Worm (Caenorhabditis elegans) whole organism, late embryonic: ENCODE results near the gene ZK512.7.

Experiments
- C38D4.7 ChIP-seq: fragments of 200-800 bp; sonication (Bioruptor generic); optimal IDR thresholded peaks from 2 replicates; lab custom pipeline; 2018; ENCODE audit warnings: mild to moderate bottlenecking, missing genetic modification characterization, moderate library complexity, missing compliant biosample characterization
- K09A11.1 ChIP-seq: sonication (generic microtip); optimal IDR thresholded peaks from 2 replicates; lab custom pipeline; 2017; ENCODE audit warnings: antibody characterized with exemption, mild to moderate bottlenecking, missing genetic modification characterization, missing compliant biosample characterization; ENCODE audit not compliant: insufficient read depth
- T23F11.4 ChIP-seq: fragments of 200-800 bp; sonication (Bioruptor generic); optimal IDR thresholded peaks from 2 replicates; lab custom pipeline; 2018; ENCODE audit warnings: mild to moderate bottlenecking, missing genetic modification characterization, missing compliant biosample characterization
- Y22D7AL.16 ChIP-seq: sonication (generic microtip); optimal IDR thresholded peaks from 2 replicates; lab custom pipeline; 2016; ENCODE audit warnings: missing genetic modification characterization, missing compliant biosample characterization
- ahr-1 ChIP-seq: sonication (generic microtip); optimal IDR thresholded peaks from 2 replicates; lab custom pipeline; 2016; ENCODE audit warnings: missing genetic modification characterization, missing compliant biosample characterization
- ceh-19 ChIP-seq: fragments of 200-800 bp; sonication (Bioruptor generic); optimal IDR thresholded peaks from 2 replicates; lab custom pipeline; 2018; ENCODE audit warnings: mild to moderate bottlenecking, missing genetic modification characterization, missing compliant biosample characterization
- ceh-2 ChIP-seq: sonication (generic microtip); optimal IDR thresholded peaks from 2 replicates; lab custom pipeline; 2016; ENCODE audit warnings: missing genotype, missing genetic modification characterization, missing compliant biosample characterization
- ceh-22 ChIP-seq: sonication (generic microtip); optimal IDR thresholded peaks from 2 replicates; lab custom pipeline; 2017; ENCODE audit warnings: missing biosample characterization, missing genetic modification characterization
- ceh-24 ChIP-seq: sonication (generic microtip); optimal IDR thresholded peaks from 2 replicates; lab custom pipeline; 2016; ENCODE audit warnings: mild to moderate bottlenecking, missing genetic modification characterization, missing compliant biosample characterization
- ceh-30 ChIP-seq: fragments of 150-350 bp; optimal IDR thresholded peaks from 2 replicates; lab custom pipeline; 2014; ENCODE audit warnings: missing biosample characterization, missing genetic modification characterization
- ceh-31 ChIP-seq: sonication (generic microtip); optimal IDR thresholded peaks from 2 replicates; lab custom pipeline; 2016; ENCODE audit warnings: missing genetic modification characterization, missing compliant biosample characterization
- ceh-45 ChIP-seq: fragments of 200-800 bp; sonication (Bioruptor generic); IDR thresholded peaks from 2 replicates; pipeline ENCODE4 v1.3.6; 2022; ENCODE audit warnings: missing genetic modification reagents, missing genetic modification characterization, missing compliant biosample characterization
- ceh-6 ChIP-seq: fragments of 200-800 bp; sonication (Bioruptor generic); optimal IDR thresholded peaks from 2 replicates; lab custom pipeline; 2018; ENCODE audit warnings: mild to moderate bottlenecking, missing genetic modification characterization, missing compliant biosample characterization
- ceh-9 ChIP-seq: sonication (generic microtip); optimal IDR thresholded peaks from 2 replicates; lab custom pipeline; 2016; ENCODE audit warnings: mild to moderate bottlenecking, missing genetic modification characterization, inconsistent platforms, missing compliant biosample characterization
- che-1 ChIP-seq: sonication (generic microtip); optimal IDR thresholded peaks from 2 replicates; lab custom pipeline; 2016; ENCODE audit warnings: mild to moderate bottlenecking, missing genetic modification characterization, missing compliant biosample characterization
- dmd-4 ChIP-seq: sonication (generic microtip); optimal IDR thresholded peaks from 2 replicates; lab custom pipeline; 2016; ENCODE audit warnings: borderline replicate concordance, missing genetic modification characterization, missing compliant biosample characterization
- dve-1 ChIP-seq: sonication (generic microtip); optimal IDR thresholded peaks from 2 replicates; lab custom pipeline; 2017; ENCODE audit warnings: antibody characterized with exemption, mild to moderate bottlenecking, missing genetic modification characterization, missing compliant biosample characterization
- elt-2 ChIP-seq: sonication (generic microtip); optimal IDR thresholded peaks from 2 replicates; lab custom pipeline; 2016; ENCODE audit warnings: missing genetic modification reagents, missing genetic modification characterization, missing compliant biosample characterization
- elt-4 ChIP-seq: sonication (generic microtip); optimal IDR thresholded peaks from 2 replicates; lab custom pipeline; 2016; ENCODE audit warnings: missing genetic modification characterization, missing compliant biosample characterization
- ets-4 ChIP-seq: sonication (generic microtip); optimal IDR thresholded peaks from 2 replicates; lab custom pipeline; 2016; ENCODE audit warnings: missing genetic modification characterization, missing compliant biosample characterization
- fkh-10 ChIP-seq: fragments of 150-350 bp; optimal IDR thresholded peaks from 2 replicates; lab custom pipeline; 2014; ENCODE audit warnings: missing biosample characterization, missing genetic modification reagents, missing genetic modification characterization
- fkh-6 ChIP-seq: sonication (generic microtip); optimal IDR thresholded peaks from 2 replicates; lab custom pipeline; 2016; ENCODE audit warnings: missing genetic modification characterization, missing compliant biosample characterization
- gmeb-2 ChIP-seq: sonication (generic microtip); optimal IDR thresholded peaks from 2 replicates; lab custom pipeline; 2016; ENCODE audit warnings: missing genetic modification characterization, inconsistent platforms, missing compliant biosample characterization
- hlh-13 ChIP-seq: fragments of 200-800 bp; sonication (Bioruptor generic); optimal IDR thresholded peaks from 2 replicates; lab custom pipeline; 2018; ENCODE audit warnings: mild to moderate bottlenecking, missing genetic modification characterization, missing compliant biosample characterization
- hlh-30 ChIP-seq: sonication (generic microtip); optimal IDR thresholded peaks from 2 replicates; lab custom pipeline; 2017; ENCODE audit warnings: antibody characterized with exemption, missing genetic modification characterization, missing compliant biosample characterization; ENCODE audit not compliant: insufficient read depth
- hlh-6 ChIP-seq: sonication (generic microtip); optimal IDR thresholded peaks from 2 replicates; lab custom pipeline; 2016; ENCODE audit warnings: missing genotype, missing genetic modification characterization, missing compliant biosample characterization
- hlh-8 ChIP-seq: sonication (generic microtip); optimal IDR thresholded peaks from 2 replicates; lab custom pipeline; 2016; ENCODE audit warnings: missing genotype, missing genetic modification characterization, missing compliant biosample characterization
- lin-11 ChIP-seq: fragments of 200-800 bp; sonication (Bioruptor generic); optimal IDR thresholded peaks from 2 replicates; lab custom pipeline; 2018; ENCODE audit warnings: mild to moderate bottlenecking, missing genetic modification characterization, missing compliant biosample characterization
- madf-2 ChIP-seq: sonication (generic microtip); optimal IDR thresholded peaks from 2 replicates; lab custom pipeline; 2017; ENCODE audit warnings: missing genetic modification characterization, missing compliant biosample characterization
- mec-3 ChIP-seq: sonication (generic microtip); optimal IDR thresholded peaks from 2 replicates; lab custom pipeline; 2016; ENCODE audit warnings: borderline replicate concordance, missing genetic modification characterization, missing compliant biosample characterization
- nhr-11 ChIP-seq: fragments of 150-350 bp; optimal IDR thresholded peaks from 2 replicates; lab custom pipeline; 2014; ENCODE audit warnings: missing biosample characterization, missing genetic modification characterization
- nhr-232 ChIP-seq: sonication (generic microtip); optimal IDR thresholded peaks from 2 replicates; lab custom pipeline; 2016; ENCODE audit warnings: missing genetic modification characterization, missing compliant biosample characterization
- npax-4 ChIP-seq: sonication (generic microtip); optimal IDR thresholded peaks from 2 replicates; lab custom pipeline; 2016; ENCODE audit warnings: missing genetic modification characterization, missing compliant biosample characterization
- odd-2 ChIP-seq: sonication (generic microtip); optimal IDR thresholded peaks from 2 replicates; lab custom pipeline; 2017; ENCODE audit warnings: antibody characterized with exemption, mild to moderate bottlenecking, missing genetic modification characterization, missing compliant biosample characterization
- pag-3 ChIP-seq: sonication (generic microtip); optimal IDR thresholded peaks from 2 replicates; lab custom pipeline; 2016; ENCODE audit warnings: missing compliant biosample characterization, missing genetic modification characterization, borderline replicate concordance
- pat-9 ChIP-seq: fragments of 200-800 bp; sonication (Bioruptor generic); optimal IDR thresholded peaks from 2 replicates; lab custom pipeline; 2018; ENCODE audit warnings: mild to moderate bottlenecking, missing genetic modification characterization, moderate library complexity, missing compliant biosample characterization
- pha-2 ChIP-seq: sonication (generic microtip); optimal IDR thresholded peaks from 2 replicates; lab custom pipeline; 2017; ENCODE audit warnings: mild to moderate bottlenecking, missing genetic modification characterization, missing compliant biosample characterization
- pha-4 ChIP-seq: fragments of 150-350 bp; optimal IDR thresholded peaks from 2 replicates; lab custom pipeline; 2018; ENCODE audit warnings: missing biosample characterization, missing genetic modification reagents, missing genetic modification characterization
- pqm-1 ChIP-seq: sonication (generic microtip); optimal IDR thresholded peaks from 2 replicates; lab custom pipeline; 2016; ENCODE audit warnings: missing genetic modification characterization, missing compliant biosample characterization
- ref-2 ChIP-seq: sonication (generic microtip); optimal IDR thresholded peaks from 2 replicates; lab custom pipeline; 2016; ENCODE audit warnings: missing genetic modification characterization, missing compliant biosample characterization
- sox-2 ChIP-seq: fragments of 200-800 bp; sonication (Bioruptor generic); IDR thresholded peaks from 2 replicates; pipeline ENCODE4 v1.3.6; 2022; ENCODE audit warnings: missing genetic modification reagents, missing genetic modification characterization, missing compliant biosample characterization
- sox-4 ChIP-seq: sonication (generic microtip); optimal IDR thresholded peaks from 2 replicates; lab custom pipeline; 2017; ENCODE audit warnings: mild to moderate bottlenecking, missing genetic modification characterization, inconsistent platforms, missing compliant biosample characterization
- tbx-2 ChIP-seq: sonication (generic microtip); optimal IDR thresholded peaks from 2 replicates; lab custom pipeline; 2016; ENCODE audit warnings: missing genetic modification characterization, missing compliant biosample characterization
- ttx-3 ChIP-seq: sonication (generic microtip); optimal IDR thresholded peaks from 2 replicates; lab custom pipeline; 2016; ENCODE audit warnings: missing genetic modification reagents, missing genetic modification characterization, missing compliant biosample characterization
- unc-3 ChIP-seq, 2 experiments: fragments of 200-800 bp in 1 of 2; sonication (Bioruptor generic) in 1 of 2; sonication (generic microtip) in 1 of 2; conservative IDR thresholded peaks in 1 of 2; optimal IDR thresholded peaks in 1 of 2; 2 replicates each; pipeline versions ENCODE4 v1.3.6 to Lab custom; 2016 to 2022; ENCODE audit warnings: missing compliant biosample characterization in 2 of 2, missing genetic modification characterization in 2 of 2, missing genetic modification reagents in 1 of 2
- unc-42 ChIP-seq: sonication (generic microtip); optimal IDR thresholded peaks from 2 replicates; lab custom pipeline; 2016; ENCODE audit warnings: missing genotype, missing genetic modification characterization, missing compliant biosample characterization
- unc-55 ChIP-seq: sonication (generic microtip); optimal IDR thresholded peaks from 2 replicates; lab custom pipeline; 2017; ENCODE audit warnings: missing biosample characterization, missing genetic modification reagents, missing genetic modification characterization
- unc-86 ChIP-seq: sonication (generic microtip); optimal IDR thresholded peaks from 2 replicates; lab custom pipeline; 2016; ENCODE audit warnings: missing genetic modification characterization, missing compliant biosample characterization
- zip-5 ChIP-seq: sonication (generic microtip); optimal IDR thresholded peaks from 2 replicates; lab custom pipeline; 2016; ENCODE audit warnings: missing genetic modification characterization, missing compliant biosample characterization
- ztf-16 ChIP-seq: sonication (generic microtip); optimal IDR thresholded peaks from 2 replicates; lab custom pipeline; 2017; ENCODE audit warnings: missing genetic modification characterization, missing compliant biosample characterization

Gene ZK512.7

ce11 chrIII:9105653-9106052 is 32.8 kb downstream of the ZK512.7 start:
- TF ChIP-seq unc-42 (tag; lab: Kevin White, UChicago) (no peak), ceh-22 (tag; lab: Kevin White, UChicago) (no peak), hlh-30 (tag; lab: Kevin White, UChicago) (no peak), ceh-2 (tag; lab: Kevin White, UChicago) (no peak), ahr-1 (tag; lab: Kevin White, UChicago) (no peak), ceh-6 (GFP tag; lab: Kevin White, UChicago) (no peak)

ce11 chrIII:9104060-9104459 is 34.4 kb downstream of the ZK512.7 start:
- peak; percentile 36 for TF ChIP-seq lin-11 (tag; lab: Kevin White, UChicago)
- peak; percentile 26 for TF ChIP-seq ztf-16 (tag; lab: Kevin White, UChicago)
- TF ChIP-seq ceh-24 (tag; lab: Kevin White, UChicago), result no peak
- peak; percentile 63; the same call in 1 of the 2 replicates for TF ChIP-seq ceh-45 (GFP tag; lab: Robert Waterston, UW)
- peak; percentile 40 for TF ChIP-seq pha-2 (tag; lab: Kevin White, UChicago)
- no peak for TF ChIP-seq ceh-19 (GFP tag; lab: Kevin White, UChicago)
- TF ChIP-seq nhr-11 (tag; lab: Kevin White, UChicago), result no peak
- TF ChIP-seq dve-1 (tag; lab: Kevin White, UChicago), result peak; percentile 19
- peak; percentile 14 for TF ChIP-seq ttx-3
- TF ChIP-seq odd-2 (tag; lab: Kevin White, UChicago), result no peak
- no peak for TF ChIP-seq ceh-31 (tag; lab: Kevin White, UChicago)
- peak; percentile 40 for TF ChIP-seq C38D4.7
- peak; percentile 58 for TF ChIP-seq pat-9
- no peak for TF ChIP-seq unc-3 (GFP tag; conservative IDR thresholded peaks at IDR 0.05; lab: Robert Waterston, UW)
- no peak for TF ChIP-seq unc-3 (tag; optimal IDR thresholded peaks at IDR 0.05; lab: Kevin White, UChicago)
- no peak for TF ChIP-seq pha-4
- TF ChIP-seq ceh-9 (tag; lab: Kevin White, UChicago), result no peak
- TF ChIP-seq unc-55 (GFP tag; lab: Kevin White, UChicago), result no peak
- TF ChIP-seq mec-3 (tag; lab: Kevin White, UChicago), result no peak
- no peak for TF ChIP-seq ceh-30
- peak; percentile 74 for TF ChIP-seq hlh-6 (tag; lab: Kevin White, UChicago)
- peak; percentile 42 for TF ChIP-seq nhr-232 (tag; lab: Kevin White, UChicago)
- peak; percentile 32 for TF ChIP-seq gmeb-2 (tag; lab: Kevin White, UChicago)
- TF ChIP-seq fkh-10 (GFP tag; lab: Kevin White, UChicago), result no peak
- TF ChIP-seq hlh-8 (tag; lab: Kevin White, UChicago), result no peak
- no peak for TF ChIP-seq ref-2 (tag; lab: Kevin White, UChicago)
- TF ChIP-seq elt-2 (tag; lab: Kevin White, UChicago), result no peak
- TF ChIP-seq ets-4 (tag; lab: Kevin White, UChicago), result no peak
- peak; percentile 42 for TF ChIP-seq dmd-4
- TF ChIP-seq fkh-6, result peak; percentile 37
- TF ChIP-seq pag-3, result no peak
- peak; percentile 35 for TF ChIP-seq Y22D7AL.16 (tag; lab: Kevin White, UChicago)
- peak; percentile 14 for TF ChIP-seq hlh-13 (GFP tag; lab: Kevin White, UChicago)
- no peak for TF ChIP-seq npax-4
- TF ChIP-seq K09A11.1 (tag; lab: Kevin White, UChicago), result peak; percentile 72
- TF ChIP-seq tbx-2 (tag; lab: Kevin White, UChicago), result peak; percentile 64
- peak; percentile 55 for TF ChIP-seq che-1 (tag; lab: Kevin White, UChicago)
- TF ChIP-seq zip-5 (tag; lab: Kevin White, UChicago), result no peak
- TF ChIP-seq pqm-1 (tag; lab: Kevin White, UChicago), result no peak
- TF ChIP-seq sox-4 (tag; lab: Kevin White, UChicago), result peak; percentile 62
- peak; percentile 14 for TF ChIP-seq ahr-1 (tag; lab: Kevin White, UChicago)
- no peak for TF ChIP-seq hlh-30 (tag; lab: Kevin White, UChicago)
- TF ChIP-seq ceh-6 (GFP tag; lab: Kevin White, UChicago), result peak; percentile 68
- TF ChIP-seq madf-2 (tag; lab: Kevin White, UChicago), result peak; percentile 49
- TF ChIP-seq elt-4 (tag; lab: Kevin White, UChicago), result no peak
- TF ChIP-seq unc-86 (tag; lab: Kevin White, UChicago), result peak; percentile 23
- TF ChIP-seq sox-2, result no peak
- TF ChIP-seq T23F11.4 (GFP tag; lab: Kevin White, UChicago), result no peak
